Fruit fly (Drosophila melanogaster): ENCODE results near the gene CG44227.
A peak's percentile ranks its signal among the peaks of the same experiment; 100 is the strongest.

The CG44227 gene

DNA sequence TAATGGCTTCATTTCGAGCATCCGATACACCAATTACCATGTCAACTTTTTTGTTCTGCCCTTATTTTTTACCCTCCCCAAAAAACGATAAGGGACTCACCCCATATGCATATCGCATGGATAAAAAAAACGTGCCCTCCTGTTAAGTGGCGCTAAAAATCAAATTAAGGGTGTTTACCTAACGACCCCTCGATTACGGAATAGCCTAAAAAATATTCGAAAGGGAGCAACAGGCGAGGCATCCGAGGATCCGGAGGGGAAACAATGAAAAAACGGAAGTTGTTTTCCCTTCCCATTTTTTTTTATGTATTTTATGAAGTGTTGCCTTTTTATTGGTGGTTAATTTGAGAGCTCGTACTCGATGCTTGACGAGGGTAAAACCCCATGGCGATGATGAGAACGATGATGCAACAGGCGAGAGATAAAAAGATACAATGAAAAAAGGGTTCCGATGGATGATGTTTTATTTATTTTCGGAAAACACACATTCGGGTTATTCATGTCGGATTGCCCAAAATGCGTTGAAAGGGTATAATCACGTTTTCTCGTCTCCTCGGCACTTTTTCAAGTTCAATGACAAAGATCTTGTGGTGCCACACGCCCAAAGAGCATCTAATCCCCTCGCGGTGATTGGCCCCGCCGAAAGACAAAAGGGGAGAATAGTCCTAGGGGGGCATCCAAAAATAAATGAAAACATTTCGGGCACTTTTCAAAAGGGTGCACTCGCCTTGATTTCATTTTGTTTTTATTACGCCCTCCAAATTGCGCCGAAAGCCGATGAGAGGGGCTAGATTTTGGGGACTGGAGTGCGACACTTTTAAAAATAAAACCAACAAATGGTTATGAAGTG, at the start of gene CG44227 (continued):
- TF ChIP-seq dimm (GFP tag; IDR thresholded peaks at IDR 0.05): no peak
- TF ChIP-seq gsb-n (tag; optimal IDR thresholded peaks at IDR 0.05): peak; percentile 47
- peak; percentile 3 for TF ChIP-seq grn (GFP tag; optimal IDR thresholded peaks at IDR 0.05)
- TF ChIP-seq fd3F (GFP tag; optimal IDR thresholded peaks at IDR 0.05): no peak
- TF ChIP-seq otp (GFP tag; IDR thresholded peaks at IDR 0.05): no peak
- no peak for TF ChIP-seq CG4404 (GFP tag; IDR thresholded peaks at IDR 0.05)
- TF ChIP-seq Bgb (GFP tag; IDR thresholded peaks at IDR 0.05; ENCODE audit: partially characterized antibody): no peak
- no peak for TF ChIP-seq cg (GFP tag; optimal IDR thresholded peaks at IDR 0.05)
- TF ChIP-seq CG32772 (GFP tag; IDR thresholded peaks at IDR 0.05): no peak
- no peak for TF ChIP-seq Awh (GFP tag; IDR thresholded peaks at IDR 0.05)
- no peak for TF ChIP-seq CG18011 (GFP tag; optimal IDR thresholded peaks at IDR 0.05)
- TF ChIP-seq ssp (GFP tag; IDR thresholded peaks at IDR 0.05): no peak
- TF ChIP-seq wdn (GFP tag; IDR thresholded peaks at IDR 0.05): no peak
- TF ChIP-seq pros (GFP tag; optimal IDR thresholded peaks at IDR 0.05): peak; percentile 32
- TF ChIP-seq hkb (optimal IDR thresholded peaks at IDR 0.05): no peak
- no peak for TF ChIP-seq hkb (GFP tag; IDR thresholded peaks at IDR 0.05)
- no peak for TF ChIP-seq Doc2 (GFP tag; IDR thresholded peaks at IDR 0.05)
- no peak for TF ChIP-seq CG8388 (GFP tag; optimal IDR thresholded peaks at IDR 0.05)
- TF ChIP-seq Hmr (GFP tag; optimal IDR thresholded peaks at IDR 0.05): no peak
- TF ChIP-seq Rx (GFP tag; IDR thresholded peaks at IDR 0.05): no peak
- TF ChIP-seq Pdp1 (GFP tag; optimal IDR thresholded peaks at IDR 0.05): peak in 1 of 2 experiments; percentile 10
- TF ChIP-seq Gsc (GFP tag; IDR thresholded peaks at IDR 0.05): no peak
- TF ChIP-seq CG11093 (GFP tag; IDR thresholded peaks at IDR 0.05): no peak
- TF ChIP-seq sqz (GFP tag; optimal IDR thresholded peaks at IDR 0.05): peak; percentile 97
- TF ChIP-seq run (tag; optimal IDR thresholded peaks at IDR 0.05): no peak
- peak in 1 of 2 experiments; percentile 26 for TF ChIP-seq tll (GFP tag; optimal IDR thresholded peaks at IDR 0.05)
- TF ChIP-seq Lim3 (GFP tag; IDR thresholded peaks at IDR 0.05): no peak
- TF ChIP-seq gcm (GFP tag; optimal IDR thresholded peaks at IDR 0.05): no peak
- peak; percentile 68 for TF ChIP-seq D19A (tag; optimal IDR thresholded peaks at IDR 0.05)
- no peak for TF ChIP-seq esg (GFP tag; conservative IDR thresholded peaks at IDR 0.05)
- no peak for TF ChIP-seq Tbp (GFP tag; optimal IDR thresholded peaks at IDR 0.05)
- TF ChIP-seq Nf-YC (tag; optimal IDR thresholded peaks at IDR 0.05): peak; percentile 49
- no peak for TF ChIP-seq CG13296 (GFP tag; optimal IDR thresholded peaks at IDR 0.05)

DNA sequence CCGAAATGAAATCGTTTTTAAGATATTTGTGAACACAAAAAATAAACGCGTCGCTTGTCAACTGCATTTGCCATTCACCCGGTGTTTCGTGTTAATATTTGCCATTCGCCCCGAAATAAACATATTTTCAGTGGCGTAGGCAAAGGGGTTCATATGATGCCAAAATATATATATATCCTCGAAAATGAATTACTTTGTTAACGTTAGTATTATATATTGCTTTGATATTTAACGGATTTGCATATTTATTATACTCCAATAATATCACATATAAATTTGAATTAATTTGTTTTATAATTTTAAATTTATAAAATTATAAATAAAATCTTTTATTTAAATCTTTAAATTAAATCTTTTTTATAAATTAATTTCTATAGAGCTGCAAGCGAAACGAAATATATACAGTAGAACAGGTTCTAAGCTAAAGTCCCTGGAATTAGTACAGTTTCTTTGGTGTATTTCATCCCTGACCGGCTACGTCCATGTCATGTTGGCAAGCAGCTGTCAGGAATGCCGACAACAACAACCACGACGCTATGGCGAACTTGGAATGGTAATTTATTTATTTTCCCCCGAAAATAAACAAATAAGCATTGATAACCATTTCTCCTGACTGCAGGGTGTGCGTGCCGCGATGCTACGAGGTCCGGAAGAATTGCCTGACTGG, 46.8 kb upstream of the CG44227 start, which contains the start of the genes M1BP and CG8202:
TSS of gene M1BP (minus strand) at position 102 of the 667 bp plus-strand sequence.
TSS of gene CG8202 (plus strand) at position 495 of the 667 bp plus-strand sequence.
- TF ChIP-seq vfl (GFP tag; optimal IDR thresholded peaks at IDR 0.05) (peak; percentile 0), CG16779 (GFP tag; IDR thresholded peaks at IDR 0.05) (no peak), tna (GFP tag; IDR thresholded peaks at IDR 0.05; ENCODE audit: partially characterized antibody) (no peak), CG1529 (GFP tag; optimal IDR thresholded peaks at IDR 0.05) (peak; percentile 64), CG11695 (GFP tag; IDR thresholded peaks at IDR 0.05) (peak; percentile 70; the same call in 2 of the 3 replicates), CG6175 (GFP tag; IDR thresholded peaks at IDR 0.05) (0 out of 3 replicates have a peak, but pooled peaks have one; percentile 63), trh (GFP tag; optimal IDR thresholded peaks at IDR 0.05) (peak; percentile 77), CG16813 (GFP tag; IDR thresholded peaks at IDR 0.05; ENCODE audit: partially characterized antibody) (no peak), bsh (GFP tag; optimal IDR thresholded peaks at IDR 0.05) (peak; percentile 67 to 86), danr (GFP tag; IDR thresholded peaks at IDR 0.05) (peak; percentile 63), h (optimal IDR thresholded peaks at IDR 0.05) (no peak), Dfd (GFP tag; optimal IDR thresholded peaks at IDR 0.05) (no peak), Hr39 (optimal IDR thresholded peaks at IDR 0.05) (no peak), unpg (GFP tag; optimal IDR thresholded peaks at IDR 0.05) (peak; percentile 80), Lpt (GFP tag; optimal IDR thresholded peaks at IDR 0.05) (no peak), Vsx1 (GFP tag; optimal IDR thresholded peaks at IDR 0.05) (no peak), wor (GFP tag; IDR thresholded peaks at IDR 0.05) (peak; percentile 56), Hmr (GFP tag; optimal IDR thresholded peaks at IDR 0.05) (no peak), CG1603 (tag; optimal IDR thresholded peaks at IDR 0.05) (peak; percentile 54)
